Worm (Caenorhabditis elegans): ENCODE measurements around the gene D1086.8.

Gene D1086.8

ce11 chrV:14092403-14092802 is 1.5 kb upstream of the D1086.8 start, which contains the start of gene D1086.3 (continued):
- TF ChIP-seq mdt-29 (GFP tag; IDR thresholded peaks at IDR 0.05) (no peak), zip-11 (GFP tag; IDR thresholded peaks at IDR 0.05) (no peak), cey-2 (tag; optimal IDR thresholded peaks at IDR 0.05; ENCODE audit: borderline replicate concordance, insufficient read depth) (no peak), lim-7 (GFP tag; IDR thresholded peaks at IDR 0.05) (no peak), zfp-3 (GFP tag; conservative IDR thresholded peaks at IDR 0.05) (no peak), daf-19 (GFP tag; conservative IDR thresholded peaks at IDR 0.05) (0 out of 2 replicates have a peak, but pooled peaks have one; percentile 46), egl-43 (GFP tag; IDR thresholded peaks at IDR 0.05) (no peak), spr-3 (GFP tag; optimal IDR thresholded peaks at IDR 0.05) (no peak), aha-1 (tag) (no peak), fkh-10 (GFP tag; optimal IDR thresholded peaks at IDR 0.05) (no peak), ZK337.2 (GFP tag; IDR thresholded peaks at IDR 0.05) (no peak), dve-1 (tag; optimal IDR thresholded peaks at IDR 0.05; ENCODE audit: insufficient read depth) (no peak), Y75B8A.6 (GFP tag; IDR thresholded peaks at IDR 0.05) (no peak), nhr-237 (tag; optimal IDR thresholded peaks at IDR 0.05) (no peak), nhr-41 (GFP tag; IDR thresholded peaks at IDR 0.05) (no peak), mdl-1 (tag; optimal IDR thresholded peaks at IDR 0.05) (no peak), T20F7.1 (GFP tag; optimal IDR thresholded peaks at IDR 0.05) (no peak), ceh-62 (tag; optimal IDR thresholded peaks at IDR 0.05) (no peak), ces-1 (GFP tag; optimal IDR thresholded peaks at IDR 0.05) (no peak), spr-1 (tag; optimal IDR thresholded peaks at IDR 0.05) (no peak), mxl-3 (GFP tag; optimal IDR thresholded peaks at IDR 0.05) (no peak), ceh-32 (tag; optimal IDR thresholded peaks at IDR 0.05; ENCODE audit: poor library complexity) (no peak), nhr-11 (tag; optimal IDR thresholded peaks at IDR 0.05) (no peak), aly-2 (tag; optimal IDR thresholded peaks at IDR 0.05) (no peak), daf-16 (GFP tag; optimal IDR thresholded peaks at IDR 0.05) (peak; percentile 36 to 76), daf-16 (tag; optimal IDR thresholded peaks at IDR 0.05) (peak; percentile 55), nhr-6 (tag; optimal IDR thresholded peaks at IDR 0.05) (no peak), egl-27 (tag; optimal IDR thresholded peaks at IDR 0.05) (no peak), daf-8 (GFP tag; IDR thresholded peaks at IDR 0.05) (no peak), ceh-44 (GFP tag; IDR thresholded peaks at IDR 0.05) (no peak), nhr-42 (GFP tag; IDR thresholded peaks at IDR 0.05) (no peak), tag-97 (GFP tag; IDR thresholded peaks at IDR 0.05) (no peak), snpc-4 (tag; optimal IDR thresholded peaks at IDR 0.05) (peak; percentile 88), lin-39 (tag; optimal IDR thresholded peaks at IDR 0.05) (no peak), hmg-1.1 (GFP tag; IDR thresholded peaks at IDR 0.05) (0 out of 2 replicates have a peak, but pooled peaks have one; percentile 23), snpc-1.2 (GFP tag; IDR thresholded peaks at IDR 0.05) (peak; percentile 73; the same call in 1 of the 2 replicates), nhr-111 (GFP tag; optimal IDR thresholded peaks at IDR 0.05) (no peak), F26F4.8 (GFP tag; conservative IDR thresholded peaks at IDR 0.05) (no peak), nhr-77 (tag; optimal IDR thresholded peaks at IDR 0.05) (no peak), rbr-2 (tag; optimal IDR thresholded peaks at IDR 0.05) (peak; percentile 19), D1046.2 (GFP tag; IDR thresholded peaks at IDR 0.05) (no peak), lin-1 (GFP tag; IDR thresholded peaks at IDR 0.05) (0 out of 2 replicates have a peak, but pooled peaks have one; percentile 42), Y105C5A.15 (GFP tag; IDR thresholded peaks at IDR 0.05) (no peak), nhr-48 (tag; optimal IDR thresholded peaks at IDR 0.05) (no peak), ama-1 (optimal IDR thresholded peaks at IDR 0.05) (peak; percentile 97), saeg-2 (GFP tag; IDR thresholded peaks at IDR 0.05) (no peak), madf-5 (GFP tag; IDR thresholded peaks at IDR 0.05) (no peak), pqm-1 (tag; optimal IDR thresholded peaks at IDR 0.05) (no peak), lin-38 (GFP tag; IDR thresholded peaks at IDR 0.05) (peak; percentile 73; the same call in 1 of the 2 replicates), arid-1 (GFP tag; conservative IDR thresholded peaks at IDR 0.05) (peak; percentile 57; the same call in 1 of the 2 replicates), ceh-20 (GFP tag; IDR thresholded peaks at IDR 0.05) (no peak), R02D3.7 (tag; optimal IDR thresholded peaks at IDR 0.05) (no peak), zip-2 (tag; optimal IDR thresholded peaks at IDR 0.05) (no peak)
